Worm (Caenorhabditis elegans): ENCODE measurements around the gene pid-5.

Gene pid-5

DNA sequence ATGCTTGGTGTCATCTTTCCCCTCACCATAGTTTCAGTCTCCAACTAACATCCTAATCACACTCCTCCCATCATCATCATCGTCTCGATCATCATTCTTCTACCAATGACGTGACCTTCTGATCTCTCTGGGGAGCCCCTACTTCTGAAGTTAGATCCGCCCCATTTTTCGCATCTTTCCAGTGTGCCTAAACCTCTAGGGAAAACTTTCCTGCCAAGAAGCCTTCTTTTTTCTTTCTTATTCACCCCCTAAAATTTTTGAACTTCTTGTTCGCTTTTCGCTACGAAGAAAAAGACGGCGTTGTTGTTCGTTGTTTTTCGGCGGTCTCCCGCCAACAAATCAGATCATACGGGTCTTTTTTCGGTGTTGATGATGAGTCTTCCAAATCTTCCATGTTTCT lies 42.6 kb downstream of the pid-5 start:
- no peak for TF ChIP-seq unc-62 (GFP tag; optimal IDR thresholded peaks at IDR 0.05)

- no peak for TF ChIP-seq unc-62 (GFP tag; optimal IDR thresholded peaks at IDR 0.05)
Measured at ce11 chrV:4219342-4219741, 43.7 kb downstream of the pid-5 start, which contains the start of gene nlp-9. Gene nlp-9 (plus strand): TSS chrV:4219642.

Measured in whole organism, dauer.